Worm (Caenorhabditis elegans): ENCODE measurements around the gene R05G9R.1.

DNA sequence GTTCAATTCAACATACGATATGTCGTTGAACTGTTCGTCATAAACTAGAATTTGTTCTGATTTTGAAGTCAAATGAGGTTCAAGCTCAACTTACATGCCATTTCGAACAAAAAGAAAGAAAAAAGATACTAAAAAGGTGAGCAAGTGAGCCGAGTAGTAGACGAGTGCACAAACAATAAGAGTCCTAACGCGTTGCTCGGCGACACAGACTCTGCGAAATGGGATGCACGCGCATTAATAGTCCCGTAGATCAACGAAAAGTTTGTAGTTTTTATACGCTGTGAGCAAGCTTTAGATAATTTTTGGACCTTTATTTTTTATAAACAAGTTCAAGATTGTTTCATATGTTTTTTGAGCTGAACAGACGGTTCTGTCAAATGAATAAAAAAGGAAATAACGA, 14.8 kb upstream of the R05G9R.1 start, which contains the start of gene C56E6.4:
- TF ChIP-seq unc-39 (tag; optimal IDR thresholded peaks at IDR 0.05) (no peak), hlh-1 (tag; optimal IDR thresholded peaks at IDR 0.05) (no peak), sptf-1 (tag; optimal IDR thresholded peaks at IDR 0.05) (no peak), nhr-12 (tag; optimal IDR thresholded peaks at IDR 0.05) (no peak), blmp-1 (tag; optimal IDR thresholded peaks at IDR 0.05) (no peak), ztf-11 (tag; optimal IDR thresholded peaks at IDR 0.05) (no peak), unc-62 (GFP tag; optimal IDR thresholded peaks at IDR 0.05) (no peak)

Data from whole organism, mixed stage, embryonic.